Worm (Caenorhabditis elegans) whole organism, L4 larva: ENCODE results near the gene C44B12.3.

Experiments used
- aly-2 ChIP-seq: sonication (generic microtip); optimal IDR thresholded peaks from 2 replicates; lab custom pipeline; 2018; ENCODE audit warnings: missing biosample characterization, missing genetic modification characterization
- lin-15B ChIP-seq: fragments of 150-350 bp; sonication (generic microtip); optimal IDR thresholded peaks from 3 replicates; lab custom pipeline; 2014; ENCODE audit warnings: missing biosample characterization, missing genetic modification characterization
- lsy-2 ChIP-seq, 2 experiments: fragments of 150-350 bp in 1 of 2; sonication (generic microtip) in 1 of 2; optimal IDR thresholded peaks; 2 replicates each; lab custom pipeline; 2014 to 2017; ENCODE audit warnings: missing biosample characterization in 2 of 2, missing genetic modification characterization in 2 of 2
- mep-1 ChIP-seq: fragments of 150-350 bp; sonication (generic microtip); optimal IDR thresholded peaks from 3 replicates; lab custom pipeline; 2014; ENCODE audit warnings: missing biosample characterization, missing genetic modification characterization

ce11 chrIV:1110999-1111398 is 6.4 kb downstream of the C44B12.3 start:
- TF ChIP-seq lsy-2 (tag; optimal IDR thresholded peaks at IDR 0.05; lab: Kevin White, UChicago) (no peak), mep-1 (no peak), lin-15B (tag; lab: Kevin White, UChicago) (no peak), aly-2 (tag; lab: Kevin White, UChicago) (no peak)
